Fruit fly (Drosophila melanogaster): ENCODE results near the gene Fife.

Fife gene

DNA sequence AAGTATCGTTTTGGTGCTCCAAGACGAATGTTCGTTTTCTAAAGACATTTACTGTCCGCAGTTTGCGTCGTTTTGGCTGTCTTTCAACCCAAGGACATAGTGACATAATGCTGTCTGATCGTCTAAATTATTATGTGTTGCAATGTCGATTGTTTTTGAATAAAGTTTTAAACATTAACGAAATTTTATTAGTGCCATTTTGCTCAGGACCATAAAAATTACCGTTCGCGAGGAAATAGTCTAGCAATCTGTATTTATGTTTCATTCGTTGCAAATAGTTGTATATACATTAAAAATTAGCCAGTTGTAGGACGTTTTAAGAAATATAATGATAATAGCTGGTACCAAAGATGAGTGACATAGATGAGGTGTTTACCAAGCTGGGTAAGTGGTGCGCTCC, 50.2 kb downstream of the Fife start, which contains the start of gene CG33234:
Gene CG33234, plus strand, starts transcription at position 301 of the 400 bp plus-strand sequence.
- TF ChIP-seq ttk (optimal IDR thresholded peaks at IDR 0.05) (no peak), psq (optimal IDR thresholded peaks at IDR 0.05) (no peak), Sin3A (optimal IDR thresholded peaks at IDR 0.05) (no peak), Myc (optimal IDR thresholded peaks at IDR 0.05) (no peak), insv (optimal IDR thresholded peaks at IDR 0.05) (no peak), h (optimal IDR thresholded peaks at IDR 0.05) (no peak)

dm6 chr3L:2659339-2659738, 52.2 kb downstream of the Fife start, which contains the start of gene CG33233:
Gene CG33233 (plus strand): TSS chr3L:2659639.
- TF ChIP-seq Sin3A (optimal IDR thresholded peaks at IDR 0.05) (no peak), insv (optimal IDR thresholded peaks at IDR 0.05) (no peak), Myc (optimal IDR thresholded peaks at IDR 0.05) (no peak), ttk (optimal IDR thresholded peaks at IDR 0.05) (no peak), psq (optimal IDR thresholded peaks at IDR 0.05) (no peak), h (optimal IDR thresholded peaks at IDR 0.05) (no peak)

- TF ChIP-seq insv (optimal IDR thresholded peaks at IDR 0.05) (no peak), Myc (optimal IDR thresholded peaks at IDR 0.05) (no peak)
Measured at dm6 chr3L:2651800-2652199, 59.7 kb downstream of the Fife start, which contains the start of the genes ProRS-m, CG42304 and Snup. Gene ProRS-m (minus strand): TSS chr3L:2651850. Gene CG42304 (plus strand): TSS chr3L:2652088. Gene Snup (plus strand): TSS chr3L:2652088.

- TF ChIP-seq psq (optimal IDR thresholded peaks at IDR 0.05) (no peak), h (optimal IDR thresholded peaks at IDR 0.05) (no peak), ttk (optimal IDR thresholded peaks at IDR 0.05) (no peak), insv (optimal IDR thresholded peaks at IDR 0.05) (no peak), Sin3A (optimal IDR thresholded peaks at IDR 0.05) (no peak), Myc (optimal IDR thresholded peaks at IDR 0.05) (no peak)
Measured at dm6 chr3L:2647523-2648378, 63.7 kb downstream of the Fife start, which contains the start of gene CG1246. Gene CG1246 (plus strand): TSS chr3L:2648048.

DNA sequence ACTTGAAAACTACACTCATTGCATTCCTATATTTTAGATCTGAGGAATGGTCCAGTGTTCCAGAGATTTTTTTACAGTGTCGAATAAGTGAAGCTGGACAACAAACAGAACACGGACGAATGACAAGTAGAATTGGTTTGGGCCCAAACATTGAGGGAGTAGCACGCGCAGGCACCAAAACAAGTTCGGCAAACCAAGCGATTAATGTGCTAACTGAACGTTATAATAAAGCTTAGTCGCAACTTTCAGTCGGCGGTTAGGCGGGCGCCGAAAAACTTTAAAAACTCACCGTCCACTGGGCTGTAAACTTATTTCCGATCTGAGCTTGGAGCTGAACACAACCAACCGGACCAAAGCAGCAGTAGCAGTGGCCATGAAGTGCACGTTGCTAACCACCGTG, 66.4 kb downstream of the Fife start, which contains the start of gene CG1143:
Gene CG1143, plus strand, starts transcription at position 301 of the 400 bp plus-strand sequence.
- TF ChIP-seq ttk (optimal IDR thresholded peaks at IDR 0.05) (no peak), Sin3A (optimal IDR thresholded peaks at IDR 0.05) (no peak), insv (optimal IDR thresholded peaks at IDR 0.05) (no peak), h (optimal IDR thresholded peaks at IDR 0.05) (no peak), Myc (optimal IDR thresholded peaks at IDR 0.05) (no peak), psq (optimal IDR thresholded peaks at IDR 0.05) (no peak)

DNA sequence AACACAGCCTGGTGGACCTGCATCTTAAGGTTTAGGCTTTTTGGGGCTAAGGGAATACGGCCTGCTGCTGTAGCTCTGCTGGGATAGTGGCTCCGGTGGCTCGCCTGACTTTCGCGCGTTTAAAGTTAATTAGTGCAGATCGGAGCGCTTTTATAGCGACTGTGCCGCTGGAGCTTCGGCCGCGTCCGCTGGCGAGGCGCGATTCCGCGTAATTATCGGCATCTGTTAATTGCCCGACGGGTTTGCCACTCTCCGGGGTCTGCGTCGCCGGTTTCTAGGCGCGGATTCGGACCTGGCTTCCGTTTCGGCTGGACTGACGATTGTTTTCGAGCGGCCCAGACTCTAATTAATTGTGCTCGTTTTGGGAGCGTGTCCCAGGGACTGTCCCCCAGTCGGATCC, 68.2 kb downstream of the Fife start, which contains the start of gene CG14949:
Gene CG14949, minus strand, starts transcription at position 101 of the 400 bp plus-strand sequence.
- TF ChIP-seq insv (optimal IDR thresholded peaks at IDR 0.05) (no peak), ttk (optimal IDR thresholded peaks at IDR 0.05) (no peak), h (optimal IDR thresholded peaks at IDR 0.05) (no peak), Sin3A (optimal IDR thresholded peaks at IDR 0.05) (no peak), Myc (optimal IDR thresholded peaks at IDR 0.05) (no peak), psq (optimal IDR thresholded peaks at IDR 0.05) (no peak)

DNA sequence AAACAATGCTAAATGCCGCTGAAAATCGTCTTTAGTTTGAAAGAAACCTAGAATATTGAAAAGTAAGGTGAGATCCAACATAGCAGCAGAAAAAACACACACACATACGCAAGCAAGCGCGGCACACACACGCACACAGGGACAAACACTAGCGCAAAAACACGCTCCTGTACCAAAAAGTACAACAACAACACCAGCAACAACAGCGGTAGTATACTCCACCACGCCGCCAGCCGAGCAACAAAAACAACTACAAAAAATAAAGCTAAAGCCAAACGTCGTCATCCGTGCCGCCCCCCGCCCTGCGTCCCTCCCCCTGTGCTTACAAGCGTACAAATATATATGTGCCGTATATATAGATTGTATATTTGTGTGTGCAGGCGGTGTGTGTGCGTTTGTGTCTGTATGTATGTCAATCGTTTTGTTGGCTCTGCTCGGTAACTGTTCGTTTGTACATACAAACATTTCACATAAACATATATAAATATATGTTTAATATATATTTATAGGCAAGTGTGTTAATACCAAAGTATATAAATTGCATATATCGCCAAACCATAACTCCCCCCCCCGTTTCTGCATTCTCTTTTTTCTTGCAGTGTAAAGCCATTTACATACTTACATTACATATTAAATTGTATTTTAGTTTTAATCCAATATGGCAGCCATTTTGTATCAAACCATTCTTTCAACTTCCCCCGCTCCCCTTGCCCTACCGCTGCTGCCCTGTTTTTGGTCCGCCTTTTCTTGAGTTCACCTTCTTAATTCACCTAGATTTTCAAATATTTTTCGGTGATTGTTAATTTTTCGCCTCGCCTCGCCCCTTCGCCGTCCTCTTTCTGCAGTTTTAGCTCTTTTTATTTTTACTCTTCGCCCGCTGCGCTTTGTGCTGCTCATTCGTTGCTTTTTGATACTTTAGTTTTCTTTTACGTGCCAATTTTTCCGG, 75.2 kb downstream of the Fife start:
- no peak for TF ChIP-seq Myc (optimal IDR thresholded peaks at IDR 0.05)
- TF ChIP-seq psq (optimal IDR thresholded peaks at IDR 0.05): peak; percentile 71
- TF ChIP-seq Sin3A (optimal IDR thresholded peaks at IDR 0.05): no peak

DNA sequence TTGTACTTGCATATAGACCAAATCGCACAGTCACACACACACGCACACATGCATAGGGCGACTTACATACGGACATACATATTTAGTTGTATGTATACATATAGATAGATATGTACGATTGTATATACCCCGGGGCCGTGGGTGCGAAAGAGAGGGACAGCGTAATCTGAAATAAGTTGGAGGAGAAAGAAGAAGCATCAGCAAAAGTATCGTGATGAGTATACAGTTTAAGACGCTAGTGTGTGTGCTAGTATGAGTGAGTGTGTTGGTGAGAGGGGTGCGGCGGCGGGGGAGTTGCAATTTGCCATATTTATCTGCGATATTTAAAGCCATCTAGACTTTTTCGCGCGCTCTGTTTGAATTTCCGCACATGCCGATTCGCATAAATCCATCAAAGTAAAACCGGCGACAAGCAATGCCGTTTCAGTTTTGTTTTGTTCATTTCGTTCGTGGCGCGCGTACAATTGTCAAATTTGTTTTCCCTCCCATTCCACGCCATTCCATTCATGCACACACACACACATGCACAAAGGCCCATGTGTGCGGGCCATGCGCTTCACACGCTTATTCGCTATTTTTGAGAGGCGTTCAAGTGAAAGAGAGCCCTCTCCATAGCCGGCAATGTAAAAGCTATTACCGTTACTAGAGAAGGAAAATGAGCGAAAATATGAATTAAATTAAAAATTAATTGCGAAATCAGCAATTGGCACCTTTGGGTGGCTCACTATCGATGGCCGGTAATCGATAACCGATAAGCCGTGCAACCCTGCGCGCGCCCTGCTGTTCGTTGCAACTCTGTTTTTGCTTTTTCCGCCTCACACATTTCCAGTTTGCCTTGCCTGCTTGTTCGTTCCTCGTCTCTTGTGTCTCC, 76.3 kb downstream of the Fife start:
- TF ChIP-seq ttk (optimal IDR thresholded peaks at IDR 0.05): no peak
- TF ChIP-seq psq (optimal IDR thresholded peaks at IDR 0.05): peak; percentile 98
- no peak for TF ChIP-seq h (optimal IDR thresholded peaks at IDR 0.05)
- TF ChIP-seq insv (optimal IDR thresholded peaks at IDR 0.05): no peak

- no peak for TF ChIP-seq Myc (optimal IDR thresholded peaks at IDR 0.05)
- TF ChIP-seq ttk (optimal IDR thresholded peaks at IDR 0.05): peak; percentile 32
- TF ChIP-seq psq (optimal IDR thresholded peaks at IDR 0.05): peak; percentile 43
Measured at dm6 chr3L:2632763-2633100, 78.8 kb downstream of the Fife start.

dm6 chr3L:2632048-2632762, 79.3 kb downstream of the Fife start:
- TF ChIP-seq insv (optimal IDR thresholded peaks at IDR 0.05): no peak
- no peak for TF ChIP-seq Sin3A (optimal IDR thresholded peaks at IDR 0.05)
- no peak for TF ChIP-seq psq (optimal IDR thresholded peaks at IDR 0.05)
- TF ChIP-seq h (optimal IDR thresholded peaks at IDR 0.05): no peak
- TF ChIP-seq Myc (optimal IDR thresholded peaks at IDR 0.05): no peak
- no peak for TF ChIP-seq ttk (optimal IDR thresholded peaks at IDR 0.05)

DNA sequence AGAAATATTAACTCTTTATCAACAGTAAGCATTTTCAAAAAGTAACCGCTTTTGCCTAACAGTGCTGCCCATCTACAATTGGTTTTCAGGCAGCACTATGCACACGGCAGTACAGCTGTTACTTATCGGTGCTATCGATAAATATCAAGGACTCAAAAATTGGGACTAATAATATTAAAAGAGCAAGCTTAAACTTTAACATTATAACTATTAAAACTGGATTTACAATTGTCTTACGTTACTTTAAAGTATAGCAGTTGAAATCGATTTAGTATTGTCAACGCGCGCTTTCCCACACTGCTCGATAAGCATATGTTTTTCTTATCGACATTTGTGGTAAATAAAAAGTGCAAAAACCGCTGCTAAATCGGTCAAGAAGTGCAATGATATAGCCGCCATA, 80.1 kb downstream of the Fife start, which contains the start of the genes CG42245 and MEP-1:
Gene CG42245, plus strand, starts transcription at position 310 of the 400 bp plus-strand sequence.
Gene MEP-1, plus strand, starts transcription at position 310 of the 400 bp plus-strand sequence.
- TF ChIP-seq psq (optimal IDR thresholded peaks at IDR 0.05) (no peak), Myc (optimal IDR thresholded peaks at IDR 0.05) (no peak), ttk (optimal IDR thresholded peaks at IDR 0.05) (no peak)
